Worm (Caenorhabditis elegans) whole organism, L4 larva: ENCODE results near the gene clec-39.

Source experiments
- aly-2 ChIP-seq: sonication (generic microtip); optimal IDR thresholded peaks from 2 replicates; lab custom pipeline; 2018; ENCODE audit warnings: missing biosample characterization, missing genetic modification characterization
- ama-1 ChIP-seq: fragments of 150-350 bp; optimal IDR thresholded peaks from 2 replicates; lab custom pipeline; 2014; ENCODE audit warnings: inconsistent platforms, mixed read lengths
- daf-12 ChIP-seq: fragments of 150-350 bp; optimal IDR thresholded peaks from 2 replicates; lab custom pipeline; 2014; ENCODE audit warnings: missing biosample characterization, missing genetic modification reagents, missing genetic modification characterization
- daf-16 ChIP-seq, 3 experiments: sonication (generic microtip); optimal IDR thresholded peaks; 2 replicates each; lab custom pipeline; 2016 to 2017; ENCODE audit warnings: missing genetic modification characterization in 3 of 3, missing genetic modification reagents in 3 of 3, mild to moderate bottlenecking in 2 of 3, missing compliant biosample characterization in 2 of 3, missing biosample characterization in 1 of 3, moderate library complexity in 1 of 3
- lin-13 ChIP-seq: fragments of 150-350 bp; optimal IDR thresholded peaks from 2 replicates; lab custom pipeline; 2014; ENCODE audit warnings: missing biosample characterization, missing genetic modification reagents, missing genetic modification characterization
- nhr-28 ChIP-seq: fragments of 150-350 bp; optimal IDR thresholded peaks from 2 replicates; lab custom pipeline; 2014; ENCODE audit warnings: missing biosample characterization, missing genetic modification characterization
- nhr-77 ChIP-seq: fragments of 150-350 bp; optimal IDR thresholded peaks from 2 replicates; lab custom pipeline; 2014; ENCODE audit warnings: missing biosample characterization, missing genetic modification characterization

DNA sequence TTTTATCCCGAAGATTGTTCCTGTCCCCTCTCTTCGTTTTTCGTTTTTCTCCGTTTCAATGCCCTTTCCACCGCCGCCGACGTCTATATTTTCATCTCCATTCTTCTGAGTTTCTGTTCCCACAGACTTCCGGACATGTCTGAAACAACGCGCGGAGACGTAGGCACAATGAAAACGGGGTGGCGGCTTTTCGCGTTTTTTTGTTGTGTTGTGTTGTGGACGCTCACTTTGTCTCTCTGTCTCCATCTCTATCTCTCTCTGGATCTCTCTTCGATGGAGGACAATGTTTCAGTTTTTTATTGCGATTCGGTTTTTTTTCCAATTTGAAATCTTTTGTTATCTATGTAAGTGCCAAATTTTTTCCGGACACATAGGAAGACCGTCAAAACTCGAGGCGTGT is 20.9 kb downstream of the clec-39 start:
- TF ChIP-seq daf-12 (tag; lab: Kevin White, UChicago), result no peak
- no peak for TF ChIP-seq aly-2 (tag; lab: Kevin White, UChicago)
- no peak for TF ChIP-seq lin-13 (GFP tag; lab: Kevin White, UChicago)
- TF ChIP-seq daf-16 (GFP tag; optimal IDR thresholded peaks at IDR 0.05; lab: Kevin White, UChicago), result no peak
- TF ChIP-seq daf-16 (tag; optimal IDR thresholded peaks at IDR 0.05; lab: Kevin White, UChicago), result no peak
- TF ChIP-seq ama-1, result no peak
- TF ChIP-seq nhr-28, result no peak
- TF ChIP-seq nhr-77, result no peak
